Worm (Caenorhabditis elegans): Measurements from ENCODE around the gene C10G8.8.

Gene C10G8.8

ce11 chrV:5322815-5323214 lies 5.4 kb downstream of the C10G8.8 start:
- no peak for TF ChIP-seq lag-1 (GFP tag; IDR thresholded peaks at IDR 0.05)
- no peak for TF ChIP-seq tbx-9 (tag; optimal IDR thresholded peaks at IDR 0.05; ENCODE audit: borderline replicate concordance)
- TF ChIP-seq nhr-90 (tag; optimal IDR thresholded peaks at IDR 0.05): no peak
- no peak for TF ChIP-seq mes-4 (tag; optimal IDR thresholded peaks at IDR 0.05)
- no peak for TF ChIP-seq Y95B8A.8 (GFP tag; IDR thresholded peaks at IDR 0.05)
- TF ChIP-seq F37B4.10 (GFP tag; IDR thresholded peaks at IDR 0.05): no peak
- TF ChIP-seq mxl-1 (tag; optimal IDR thresholded peaks at IDR 0.05): no peak
- no peak for TF ChIP-seq let-526 (GFP tag; IDR thresholded peaks at IDR 0.05)
- no peak for TF ChIP-seq die-1 (tag; optimal IDR thresholded peaks at IDR 0.05)
- no peak for TF ChIP-seq zim-3 (tag; optimal IDR thresholded peaks at IDR 0.05)

DNA sequence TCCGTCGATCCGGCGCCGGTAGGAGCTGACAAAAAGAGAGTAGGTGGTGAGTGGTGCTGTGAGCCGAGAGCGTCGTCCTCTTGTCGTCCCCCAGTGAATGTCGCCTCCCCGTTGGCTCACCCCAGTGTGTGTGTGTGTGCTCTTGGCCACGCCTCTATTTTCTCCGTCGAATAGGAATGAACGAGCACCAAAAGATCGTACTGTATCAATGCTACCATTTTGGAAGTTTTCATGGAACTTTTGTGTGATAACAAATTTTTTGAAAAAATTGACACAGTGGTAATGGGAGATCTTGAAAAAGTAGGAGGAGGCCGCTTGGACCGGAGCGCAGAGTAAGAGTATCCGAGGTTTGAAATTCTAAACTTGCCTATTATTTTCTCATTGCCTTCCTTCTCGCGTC lies 8.7 kb downstream of the C10G8.8 start, which contains the start of gene ceh-34:
Gene ceh-34 (minus strand): TSS at position 101 of the 400 bp plus-strand sequence.
- TF ChIP-seq lin-40 (tag; optimal IDR thresholded peaks at IDR 0.05): no peak
- TF ChIP-seq zfh-2 (GFP tag; conservative IDR thresholded peaks at IDR 0.05): peak; percentile 48; the same call in 1 of the 2 replicates
- TF ChIP-seq ztf-3 (GFP tag; optimal IDR thresholded peaks at IDR 0.05): no peak
- TF ChIP-seq Y53F4B.3 (GFP tag; IDR thresholded peaks at IDR 0.05): no peak

ce11 chrV:5318349-5318748 lies 9.9 kb downstream of the C10G8.8 start:
- no peak for TF ChIP-seq tbp1 (GFP tag; optimal IDR thresholded peaks at IDR 0.05)
- TF ChIP-seq ets-4 (GFP tag; optimal IDR thresholded peaks at IDR 0.05): no peak
- no peak for TF ChIP-seq ceh-27 (GFP tag; optimal IDR thresholded peaks at IDR 0.05)

DNA sequence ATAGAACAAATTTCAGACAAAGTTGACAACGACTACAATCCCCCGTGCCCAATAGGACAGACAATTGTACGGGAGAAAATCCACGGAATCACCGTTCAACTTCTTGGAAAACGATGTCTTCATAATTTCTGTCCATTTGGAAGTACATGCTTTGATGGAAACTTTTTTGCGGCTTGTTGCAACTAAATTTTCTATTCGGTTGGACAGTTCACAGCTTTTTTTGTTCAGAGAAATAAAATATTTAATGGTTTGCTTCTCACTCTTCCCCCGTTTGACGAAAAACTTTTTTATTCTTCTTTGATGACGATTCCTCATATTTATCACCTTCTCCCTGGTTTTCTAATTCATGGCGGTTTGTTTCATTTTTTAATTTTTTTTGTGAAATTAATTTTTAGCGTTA lies 14.1 kb downstream of the C10G8.8 start, which contains the start of gene C10G8.2:
Gene C10G8.2 (plus strand): TSS at position 301 of the 400 bp plus-strand sequence.
- no peak for TF ChIP-seq nhr-27 (tag; optimal IDR thresholded peaks at IDR 0.05)
- TF ChIP-seq gei-17 (GFP tag; optimal IDR thresholded peaks at IDR 0.05): no peak
- TF ChIP-seq F22D6.2 (tag; optimal IDR thresholded peaks at IDR 0.05): no peak
- no peak for TF ChIP-seq sdz-38 (tag; optimal IDR thresholded peaks at IDR 0.05)
- no peak for TF ChIP-seq hlh-26 (GFP tag; conservative IDR thresholded peaks at IDR 0.05)
- TF ChIP-seq Y79H2A.3 (GFP tag; conservative IDR thresholded peaks at IDR 0.05): no peak

DNA sequence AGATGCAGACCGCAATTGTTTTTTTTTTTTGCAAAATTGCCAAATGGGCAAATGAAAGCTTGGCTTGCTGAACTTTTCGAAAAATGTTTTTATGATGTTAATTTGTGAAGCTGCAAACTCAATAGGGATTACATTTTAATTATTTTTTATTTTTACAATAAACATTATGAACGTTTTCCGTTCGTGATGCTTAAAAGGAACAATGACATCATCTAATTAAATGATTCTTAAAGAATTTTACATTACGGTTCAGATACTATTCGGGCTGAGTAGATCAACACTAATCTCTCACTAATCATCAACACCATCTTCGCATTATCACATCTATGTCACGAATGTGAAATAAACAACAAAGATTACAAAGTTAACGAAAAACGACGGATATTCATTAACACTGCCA lies 15.8 kb downstream of the C10G8.8 start, which contains the start of gene C10G8.3:
Gene C10G8.3 (plus strand): TSS at position 301 of the 400 bp plus-strand sequence.
- TF ChIP-seq sptf-2 (GFP tag; optimal IDR thresholded peaks at IDR 0.05) (no peak), lag-1 (GFP tag; IDR thresholded peaks at IDR 0.05) (no peak), ccch-3 (GFP tag; optimal IDR thresholded peaks at IDR 0.05) (no peak)

ce11 chrV:5311635-5312034 lies 16.6 kb downstream of the C10G8.8 start, which contains the start of gene C10G8.4:
TSS of gene C10G8.4 (plus strand) at chrV:5311935.
- TF ChIP-seq snpc-1.3 (tag; optimal IDR thresholded peaks at IDR 0.05; ENCODE audit: insufficient read depth) (no peak), Y95B8A.8 (GFP tag; IDR thresholded peaks at IDR 0.05) (no peak), tlf-1 (GFP tag; optimal IDR thresholded peaks at IDR 0.05) (no peak), xnd-1 (tag; optimal IDR thresholded peaks at IDR 0.05) (no peak), rcor-1 (GFP tag; IDR thresholded peaks at IDR 0.05) (no peak), bed-1 (GFP tag; IDR thresholded peaks at IDR 0.05) (no peak), dpl-1 (GFP tag; optimal IDR thresholded peaks at IDR 0.05) (no peak), cebp-2 (GFP tag; IDR thresholded peaks at IDR 0.05) (no peak), attf-6 (GFP tag; IDR thresholded peaks at IDR 0.05) (no peak), chd-7 (tag; optimal IDR thresholded peaks at IDR 0.05) (no peak), F55B11.4 (tag; optimal IDR thresholded peaks at IDR 0.05; ENCODE audit: borderline replicate concordance, insufficient read depth) (no peak), ztf-3 (GFP tag; optimal IDR thresholded peaks at IDR 0.05) (no peak), mes-4 (tag; optimal IDR thresholded peaks at IDR 0.05) (no peak), B0019.2 (GFP tag; conservative IDR thresholded peaks at IDR 0.05) (no peak), D2030.7 (GFP tag; IDR thresholded peaks at IDR 0.05) (no peak)

Data from whole organism, young adult.